Worm (Caenorhabditis elegans) whole organism, L4 larva: ENCODE results near the gene nhr-195.

Source experiments
- T26A8.4 ChIP-seq: fragments of 200-800 bp; sonication (Bioruptor generic); IDR thresholded peaks from 2 replicates; pipeline ENCODE4 v1.3.6; 2022; ENCODE audit warnings: missing genetic modification characterization, missing compliant biosample characterization
- Y48G9A.11 ChIP-seq: fragments of 200-800 bp; sonication (Bioruptor generic); IDR thresholded peaks from 2 replicates; pipeline ENCODE4 v1.3.6; 2022; ENCODE audit warnings: missing genetic modification reagents, missing genetic modification characterization, missing compliant biosample characterization
- Y75B8A.6 ChIP-seq: fragments of 200-800 bp; sonication (Bioruptor generic); IDR thresholded peaks from 2 replicates; pipeline ENCODE4 v1.3.6; 2022; ENCODE audit warnings: missing genetic modification reagents, missing genetic modification characterization, missing compliant biosample characterization
- ama-1 ChIP-seq: fragments of 150-350 bp; optimal IDR thresholded peaks from 2 replicates; lab custom pipeline; 2014; ENCODE audit warnings: inconsistent platforms, mixed read lengths
- hif-1 ChIP-seq, 2 experiments: sonication (generic microtip); optimal IDR thresholded peaks; 2 replicates each; lab custom pipeline; 2016 to 2017; ENCODE audit warnings: missing compliant biosample characterization in 2 of 2, missing genetic modification characterization in 2 of 2, missing genetic modification reagents in 2 of 2, missing genotype in 2 of 2, mild to moderate bottlenecking in 1 of 2
- lin-15B ChIP-seq: fragments of 150-350 bp; sonication (generic microtip); optimal IDR thresholded peaks from 3 replicates; lab custom pipeline; 2014; ENCODE audit warnings: missing biosample characterization, missing genetic modification characterization
- nhr-237 ChIP-seq: sonication (generic microtip); optimal IDR thresholded peaks from 2 replicates; lab custom pipeline; 2017; ENCODE audit warnings: missing biosample characterization, missing genetic modification characterization
- nhr-6 ChIP-seq: fragments of 150-350 bp; optimal IDR thresholded peaks from 2 replicates; lab custom pipeline; 2014; ENCODE audit warnings: missing biosample characterization, missing genetic modification characterization
- nhr-77 ChIP-seq: fragments of 150-350 bp; optimal IDR thresholded peaks from 2 replicates; lab custom pipeline; 2014; ENCODE audit warnings: missing biosample characterization, missing genetic modification characterization
- unc-39 ChIP-seq: sonication (generic microtip); optimal IDR thresholded peaks from 2 replicates; lab custom pipeline; 2017; ENCODE audit warnings: missing biosample characterization, missing genetic modification characterization
- unc-62 ChIP-seq, 3 experiments: fragments of 150-350 bp in 1 of 3; sonication (generic microtip); optimal IDR thresholded peaks in 2 of 3; peaks in 1 of 3; 1 replicate in 1 of 3; 2 replicates in 2 of 3; lab custom pipeline; 2014 to 2017; ENCODE audit warnings: missing biosample characterization in 3 of 3, missing genetic modification characterization in 3 of 3, missing genetic modification reagents in 3 of 3, missing genotype in 1 of 3

DNA sequence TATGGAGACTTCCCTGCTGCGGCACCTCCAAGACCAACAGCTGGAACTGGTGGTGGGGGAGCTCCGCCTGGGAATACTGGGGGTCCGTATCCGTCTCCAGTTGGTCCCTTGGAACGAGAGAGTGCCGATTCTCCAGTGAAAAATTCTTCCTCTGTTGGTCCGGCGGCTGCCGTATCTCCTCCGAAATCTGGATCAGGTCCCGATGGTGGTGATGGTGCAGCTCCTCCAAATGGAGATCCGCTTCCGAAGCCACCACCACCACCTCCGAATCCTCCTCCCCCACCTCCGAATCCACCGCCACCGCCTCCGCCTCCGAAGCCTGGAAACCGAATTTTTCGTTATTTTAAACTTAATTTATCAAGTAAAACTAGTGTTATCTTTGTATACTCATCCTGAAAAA lies 31.8 kb downstream of the nhr-195 start:
- TF ChIP-seq nhr-6 (tag; lab: Kevin White, UChicago) (no peak), ama-1 (lab: Kevin White, UChicago) (no peak), Y75B8A.6 (GFP tag; lab: Robert Waterston, UW) (no peak), unc-39 (tag; lab: Kevin White, UChicago) (no peak), Y48G9A.11 (no peak), nhr-237 (tag; lab: Kevin White, UChicago) (no peak), hif-1 (tag; optimal IDR thresholded peaks at IDR 0.05; lab: Kevin White, UChicago) (no peak), lin-15B (tag; lab: Kevin White, UChicago) (no peak), T26A8.4 (GFP tag; lab: Robert Waterston, UW) (no peak), unc-62 (GFP tag; optimal IDR thresholded peaks at IDR 0.05 in 1 of 2; lab: Kevin White, UChicago) (peak in 1 of 2 experiments; percentile 42), unc-62 (tag; optimal IDR thresholded peaks at IDR 0.05; lab: Kevin White, UChicago) (no peak), nhr-77 (tag; lab: Kevin White, UChicago) (no peak)
